Fruit fly (Drosophila melanogaster) whole organism, prepupa: Measurements from ENCODE around the gene ppk28.

Experiments used
- Blimp-1 ChIP-seq: fragments of 200-800 bp; sonication (Bioruptor generic); optimal IDR thresholded peaks from 3 replicates; lab custom pipeline; 2017; ENCODE audit warnings: missing biosample characterization, missing genetic modification characterization, mild to moderate bottlenecking, moderate library complexity, missing genetic modification reagents
- CG10669 ChIP-seq: fragments of 200-800 bp; sonication (Bioruptor generic); optimal IDR thresholded peaks from 3 replicates; lab custom pipeline; 2018; ENCODE audit warnings: missing biosample characterization, mild to moderate bottlenecking, missing genetic modification characterization, moderate library complexity
- CG11294 ChIP-seq: fragments of 200-800 bp; sonication (Bioruptor generic); IDR thresholded peaks from 2 replicates; pipeline ENCODE4 v1.3.6; 2022; ENCODE audit warnings: missing biosample characterization, missing genetic modification characterization
- CG11762 ChIP-seq: fragments of 200-800 bp; sonication (Bioruptor generic); optimal IDR thresholded peaks from 3 replicates; lab custom pipeline; 2016; ENCODE audit warnings: missing biosample characterization, missing genetic modification characterization; ENCODE audit not compliant: insufficient read depth
- CG11902 ChIP-seq: fragments of 200-800 bp; sonication (Bioruptor generic); optimal IDR thresholded peaks from 3 replicates; lab custom pipeline; 2016; ENCODE audit warnings: missing biosample characterization, missing genetic modification characterization
- CG15336 ChIP-seq: fragments of 200-800 bp; sonication (Bioruptor generic); IDR thresholded peaks from 2 replicates; pipeline ENCODE4 v1.3.6; 2022; ENCODE audit warnings: missing biosample characterization, missing genetic modification characterization
- CG1621 ChIP-seq: fragments of 200-800 bp; sonication (Bioruptor generic); optimal IDR thresholded peaks from 3 replicates; lab custom pipeline; 2018; ENCODE audit warnings: missing biosample characterization, mild to moderate bottlenecking, missing genetic modification characterization
- CG3032 ChIP-seq: fragments of 200-800 bp; optimal IDR thresholded peaks from 2 replicates; lab custom pipeline; 2019; ENCODE audit warnings: missing biosample characterization, mild to moderate bottlenecking, missing genetic modification characterization, moderate library complexity
- CG31627 ChIP-seq: fragments of 200-800 bp; sonication (Bioruptor generic); optimal IDR thresholded peaks from 3 replicates; lab custom pipeline; 2016; ENCODE audit warnings: missing biosample characterization, missing genetic modification characterization
- CG32006 ChIP-seq: fragments of 200-800 bp; sonication (Bioruptor generic); optimal IDR thresholded peaks from 3 replicates; lab custom pipeline; 2017; ENCODE audit warnings: missing biosample characterization, mild to moderate bottlenecking, missing genetic modification characterization
- CG34406 ChIP-seq: fragments of 200-800 bp; sonication (Bioruptor generic); optimal IDR thresholded peaks from 3 replicates; lab custom pipeline; 2016; ENCODE audit warnings: missing biosample characterization, missing genetic modification characterization
- CG3919 ChIP-seq: fragments of 200-800 bp; sonication (Bioruptor generic); optimal IDR thresholded peaks from 3 replicates; lab custom pipeline; 2016; ENCODE audit warnings: missing biosample characterization, missing genetic modification characterization
- CG4318 ChIP-seq: fragments of 200-800 bp; sonication (Bioruptor generic); optimal IDR thresholded peaks from 3 replicates; lab custom pipeline; 2017; ENCODE audit warnings: missing biosample characterization, mild to moderate bottlenecking, missing genetic modification characterization
- CG6163 ChIP-seq: fragments of 200-800 bp; sonication (Bioruptor generic); IDR thresholded peaks from 3 replicates; pipeline ENCODE4 v1.3.6; 2022; ENCODE audit warnings: missing biosample characterization, missing genetic modification characterization
- CG6792 ChIP-seq: fragments of 200-800 bp; sonication (Bioruptor generic); optimal IDR thresholded peaks from 3 replicates; lab custom pipeline; 2016; ENCODE audit warnings: missing biosample characterization, missing genetic modification characterization
- CG6808 ChIP-seq: fragments of 200-800 bp; sonication (Bioruptor generic); optimal IDR thresholded peaks from 3 replicates; lab custom pipeline; 2017; ENCODE audit warnings: missing biosample characterization, missing genetic modification characterization, mild to moderate bottlenecking, moderate library complexity, missing genetic modification reagents
- CG6854 ChIP-seq: fragments of 200-800 bp; sonication (Bioruptor generic); optimal IDR thresholded peaks from 2 replicates; lab custom pipeline; 2017; ENCODE audit warnings: missing biosample characterization, mild to moderate bottlenecking, missing genetic modification characterization
- CG7368 ChIP-seq: fragments of 200-800 bp; sonication (Bioruptor generic); optimal IDR thresholded peaks from 3 replicates; lab custom pipeline; 2016; ENCODE audit warnings: missing biosample characterization, missing genetic modification characterization
- CG8632 ChIP-seq: fragments of 200-800 bp; sonication (Bioruptor generic); optimal IDR thresholded peaks from 3 replicates; lab custom pipeline; 2016; ENCODE audit warnings: missing biosample characterization, missing genetic modification characterization
- Eip78C ChIP-seq: fragments of 200-800 bp; sonication (Bioruptor generic); peaks from one replicate; lab custom pipeline; 2016; ENCODE audit warnings: missing biosample characterization, missing genetic modification characterization
- Ets21C ChIP-seq: fragments of 200-800 bp; sonication (Bioruptor generic); optimal IDR thresholded peaks from 3 replicates; lab custom pipeline; 2016; ENCODE audit warnings: missing biosample characterization, missing genetic modification characterization
- Ets96B ChIP-seq: fragments of 200-800 bp; optimal IDR thresholded peaks from 2 replicates; lab custom pipeline; 2019; ENCODE audit warnings: missing biosample characterization, mild to moderate bottlenecking, missing genetic modification characterization, moderate library complexity
- Gug ChIP-seq: fragments of 200-800 bp; sonication (Bioruptor generic); IDR thresholded peaks from 2 replicates; pipeline ENCODE4 v1.3.6; 2022; ENCODE audit warnings: missing biosample characterization, missing genetic modification characterization
- Hr38 ChIP-seq: sonication (Bioruptor generic); optimal IDR thresholded peaks from 2 replicates; lab custom pipeline; 2016; ENCODE audit warnings: missing biosample characterization, missing genetic modification characterization
- Hr39 ChIP-seq: fragments of 200-800 bp; sonication (Bioruptor generic); optimal IDR thresholded peaks from 2 replicates; lab custom pipeline; 2016; ENCODE audit warnings: missing biosample characterization, missing genetic modification characterization
- Hr4 ChIP-seq: fragments of 200-800 bp; sonication (Bioruptor generic); optimal IDR thresholded peaks from 3 replicates; lab custom pipeline; 2016; ENCODE audit warnings: missing biosample characterization, missing genetic modification characterization
- Lpt ChIP-seq: fragments of 200-800 bp; sonication (Bioruptor generic); optimal IDR thresholded peaks from 3 replicates; lab custom pipeline; 2016; ENCODE audit warnings: missing biosample characterization, missing genetic modification characterization
- Met ChIP-seq: fragments of 200-800 bp; sonication (Bioruptor generic); optimal IDR thresholded peaks from 3 replicates; lab custom pipeline; 2016; ENCODE audit warnings: missing biosample characterization, missing genetic modification characterization
- Sox102F ChIP-seq: fragments of 200-800 bp; sonication (Bioruptor generic); optimal IDR thresholded peaks from 2 replicates; lab custom pipeline; 2016; ENCODE audit warnings: missing biosample characterization, mild to moderate bottlenecking, missing genetic modification characterization
- Sox14 ChIP-seq: fragments of 200-800 bp; sonication (Bioruptor generic); optimal IDR thresholded peaks from 3 replicates; lab custom pipeline; 2016; ENCODE audit warnings: missing biosample characterization, missing genetic modification characterization
- Sox15 ChIP-seq: fragments of 200-800 bp; sonication (Bioruptor generic); optimal IDR thresholded peaks from 3 replicates; lab custom pipeline; 2016; ENCODE audit warnings: missing biosample characterization, missing genetic modification characterization
- achi ChIP-seq: fragments of 200-800 bp; sonication (Bioruptor generic); optimal IDR thresholded peaks from 3 replicates; lab custom pipeline; 2016; ENCODE audit warnings: missing biosample characterization, missing genetic modification characterization
- acj6 ChIP-seq: fragments of 200-800 bp; sonication (Bioruptor generic); optimal IDR thresholded peaks from 3 replicates; lab custom pipeline; 2016; ENCODE audit warnings: missing biosample characterization, missing genetic modification characterization
- cyc ChIP-seq: fragments of 200-800 bp; sonication (Bioruptor generic); optimal IDR thresholded peaks from 3 replicates; lab custom pipeline; 2016; ENCODE audit warnings: missing biosample characterization, missing genetic modification characterization
- dsx ChIP-seq: fragments of 200-800 bp; optimal IDR thresholded peaks from 3 replicates; lab custom pipeline; 2019; ENCODE audit warnings: missing biosample characterization, mild to moderate bottlenecking, missing genetic modification characterization, moderate library complexity; ENCODE audit not compliant: poor library complexity, severe bottlenecking
- eg ChIP-seq: fragments of 200-800 bp; sonication (Bioruptor generic); IDR thresholded peaks from 3 replicates; pipeline ENCODE4 v1.3.6; 2022; ENCODE audit warnings: missing biosample characterization, missing genetic modification characterization
- fd59A ChIP-seq: fragments of 200-800 bp; sonication (Bioruptor generic); optimal IDR thresholded peaks from 2 replicates; lab custom pipeline; 2017; ENCODE audit warnings: missing biosample characterization, mild to moderate bottlenecking, missing genetic modification characterization, missing genetic modification reagents
- fd85E ChIP-seq: fragments of 200-800 bp; sonication (Bioruptor generic); optimal IDR thresholded peaks from 3 replicates; lab custom pipeline; 2016; ENCODE audit warnings: missing biosample characterization, missing genetic modification characterization
- fkh ChIP-seq: fragments of 200-800 bp; sonication (Bioruptor generic); optimal IDR thresholded peaks from 3 replicates; lab custom pipeline; 2017; ENCODE audit warnings: missing biosample characterization, mild to moderate bottlenecking, missing genetic modification characterization, moderate library complexity
- lz ChIP-seq: fragments of 200-800 bp; sonication (Bioruptor generic); optimal IDR thresholded peaks from 3 replicates; lab custom pipeline; 2016; ENCODE audit warnings: missing biosample characterization, missing genetic modification characterization
- net ChIP-seq: fragments of 200-800 bp; sonication (Bioruptor generic); optimal IDR thresholded peaks from 3 replicates; lab custom pipeline; 2016; ENCODE audit warnings: missing biosample characterization, missing genetic modification characterization
- pdm3 ChIP-seq: fragments of 200-800 bp; sonication (Bioruptor generic); optimal IDR thresholded peaks from 3 replicates; lab custom pipeline; 2016; ENCODE audit warnings: missing biosample characterization, missing genetic modification characterization
- salr ChIP-seq, 2 experiments: fragments of 200-800 bp; sonication (Bioruptor generic); optimal IDR thresholded peaks; 3 replicates each; lab custom pipeline; 2016 to 2018; ENCODE audit warnings: missing biosample characterization in 2 of 2, missing genetic modification characterization in 2 of 2, mild to moderate bottlenecking in 1 of 2
- spab ChIP-seq: fragments of 200-800 bp; sonication (Bioruptor generic); optimal IDR thresholded peaks from 2 replicates; lab custom pipeline; 2017; ENCODE audit warnings: missing biosample characterization, mild to moderate bottlenecking, missing genetic modification characterization, missing genetic modification reagents
- ss ChIP-seq, 2 experiments: fragments of 200-800 bp; sonication (Bioruptor generic); optimal IDR thresholded peaks; 2 replicates in 1 of 2; 3 replicates in 1 of 2; lab custom pipeline; 2017 to 2018; ENCODE audit warnings: mild to moderate bottlenecking in 2 of 2, missing biosample characterization in 2 of 2, missing genetic modification characterization in 2 of 2, moderate library complexity in 1 of 2
- svp ChIP-seq: fragments of 200-800 bp; sonication (Bioruptor generic); peaks from one replicate; lab custom pipeline; 2016; ENCODE audit warnings: missing biosample characterization, missing genetic modification characterization
- topi ChIP-seq: fragments of 200-800 bp; sonication (Bioruptor generic); optimal IDR thresholded peaks from 3 replicates; lab custom pipeline; 2016; ENCODE audit warnings: missing biosample characterization, missing genetic modification characterization
- vri ChIP-seq: fragments of 200-800 bp; sonication (Bioruptor generic); optimal IDR thresholded peaks from 3 replicates; lab custom pipeline; 2016; ENCODE audit warnings: missing biosample characterization, mild to moderate bottlenecking, missing genetic modification characterization

Gene ppk28

dm6 chrX:16833097-16833496 lies 27.2 kb downstream of the ppk28 start (continued):
- TF ChIP-seq CG3919 (peak; percentile 86), Eip78C (peak; percentile 96), Hr39 (GFP tag; lab: Kevin White, UChicago) (peak; percentile 57), topi (GFP tag; lab: Kevin White, UChicago) (peak; percentile 73), CG8632 (peak; percentile 78), CG1621 (tag; lab: Kevin White, UChicago) (peak; percentile 87), pdm3 (GFP tag; lab: Kevin White, UChicago) (peak; percentile 87), fkh (GFP tag; lab: Kevin White, UChicago) (no peak), CG3032 (tag; lab: Kevin White, UChicago) (peak; percentile 84), achi (GFP tag; lab: Kevin White, UChicago) (peak; percentile 83), Hr38 (no peak), acj6 (GFP tag; lab: Kevin White, UChicago) (peak; percentile 85), CG34406 (GFP tag; lab: Kevin White, UChicago) (peak; percentile 65), vri (no peak), Lpt (peak; percentile 85), CG6808 (GFP tag; lab: Kevin White, UChicago) (peak; percentile 83), CG11902 (peak; percentile 57), CG6854 (no peak), Gug (peak; percentile 86)

dm6 chrX:16834259-16834658 lies 28.4 kb downstream of the ppk28 start:
- TF ChIP-seq net (GFP tag; lab: Kevin White, UChicago) (peak; percentile 62), spab (GFP tag; lab: Kevin White, UChicago) (no peak), lz (GFP tag; lab: Kevin White, UChicago) (peak; percentile 33), CG31627 (peak; percentile 36), achi (GFP tag; lab: Kevin White, UChicago) (peak; percentile 74), Ets21C (GFP tag; lab: Kevin White, UChicago) (peak; percentile 12), CG6854 (no peak), Sox102F (GFP tag; lab: Kevin White, UChicago) (peak; percentile 48), salr (GFP tag; optimal IDR thresholded peaks at IDR 0.05; lab: Kevin White, UChicago) (peak in 1 of 2 experiments; percentile 77), fd59A (GFP tag; lab: Kevin White, UChicago) (peak; percentile 8), CG7368 (GFP tag; lab: Kevin White, UChicago) (peak; percentile 2), CG6163 (GFP tag; lab: Robert Waterston, UW) (peak; percentile 28; the same call in 1 of the 3 replicates), dsx (GFP tag; lab: Kevin White, UChicago) (peak; percentile 46), Met (GFP tag; lab: Kevin White, UChicago) (peak; percentile 46), Hr39 (GFP tag; lab: Kevin White, UChicago) (peak; percentile 49), CG11294 (GFP tag; lab: Robert Waterston, UW) (peak; percentile 28; the same call in 1 of the 2 replicates), CG1621 (tag; lab: Kevin White, UChicago) (no peak), pdm3 (GFP tag; lab: Kevin White, UChicago) (peak; percentile 73), eg (GFP tag; lab: Robert Waterston, UW) (peak; percentile 58; the same call in 2 of the 3 replicates), topi (GFP tag; lab: Kevin White, UChicago) (peak; percentile 46), acj6 (GFP tag; lab: Kevin White, UChicago) (peak; percentile 70), fd85E (no peak), CG34406 (GFP tag; lab: Kevin White, UChicago) (peak; percentile 16), CG3919 (peak; percentile 52), CG8632 (peak; percentile 10), cyc (GFP tag; lab: Kevin White, UChicago) (no peak), Blimp-1 (no peak), CG4318 (peak; percentile 77), Lpt (peak; percentile 86), CG3032 (tag; lab: Kevin White, UChicago) (peak; percentile 64), CG15336 (GFP tag; lab: Robert Waterston, UW) (peak; percentile 84; the same call in 1 of the 2 replicates), Hr4 (GFP tag; lab: Kevin White, UChicago) (peak; percentile 63), CG32006 (GFP tag; lab: Kevin White, UChicago) (peak; percentile 92), vri (no peak), Hr38 (no peak), CG6808 (GFP tag; lab: Kevin White, UChicago) (no peak), ss (GFP tag; optimal IDR thresholded peaks at IDR 0.05; lab: Kevin White, UChicago) (no peak), CG11762 (GFP tag; lab: Kevin White, UChicago) (no peak), CG6792 (peak; percentile 63), svp (GFP tag; lab: Kevin White, UChicago) (peak; percentile 73), Sox15 (GFP tag; lab: Kevin White, UChicago) (no peak), CG10669 (GFP tag; lab: Kevin White, UChicago) (no peak), Sox14 (peak; percentile 69), Ets96B (tag; lab: Kevin White, UChicago) (peak; percentile 18)
